Fruit fly (Drosophila melanogaster): ENCODE measurements around the gene Lk.

- TF ChIP-seq CG11723 (GFP tag; optimal IDR thresholded peaks at IDR 0.05) (no peak), abd-A (tag; optimal IDR thresholded peaks at IDR 0.05) (no peak), Dfd (GFP tag; optimal IDR thresholded peaks at IDR 0.05) (no peak), CG4282 (GFP tag; optimal IDR thresholded peaks at IDR 0.05) (no peak)
Observed at dm6 chr3L:14556774-14557741, 3.5 kb downstream of the Lk start.
